Fruit fly (Drosophila melanogaster): ENCODE results near the gene ND-15.
A peak's percentile ranks its signal among the peaks of the same experiment; 100 is the strongest.

ND-15 gene

DNA sequence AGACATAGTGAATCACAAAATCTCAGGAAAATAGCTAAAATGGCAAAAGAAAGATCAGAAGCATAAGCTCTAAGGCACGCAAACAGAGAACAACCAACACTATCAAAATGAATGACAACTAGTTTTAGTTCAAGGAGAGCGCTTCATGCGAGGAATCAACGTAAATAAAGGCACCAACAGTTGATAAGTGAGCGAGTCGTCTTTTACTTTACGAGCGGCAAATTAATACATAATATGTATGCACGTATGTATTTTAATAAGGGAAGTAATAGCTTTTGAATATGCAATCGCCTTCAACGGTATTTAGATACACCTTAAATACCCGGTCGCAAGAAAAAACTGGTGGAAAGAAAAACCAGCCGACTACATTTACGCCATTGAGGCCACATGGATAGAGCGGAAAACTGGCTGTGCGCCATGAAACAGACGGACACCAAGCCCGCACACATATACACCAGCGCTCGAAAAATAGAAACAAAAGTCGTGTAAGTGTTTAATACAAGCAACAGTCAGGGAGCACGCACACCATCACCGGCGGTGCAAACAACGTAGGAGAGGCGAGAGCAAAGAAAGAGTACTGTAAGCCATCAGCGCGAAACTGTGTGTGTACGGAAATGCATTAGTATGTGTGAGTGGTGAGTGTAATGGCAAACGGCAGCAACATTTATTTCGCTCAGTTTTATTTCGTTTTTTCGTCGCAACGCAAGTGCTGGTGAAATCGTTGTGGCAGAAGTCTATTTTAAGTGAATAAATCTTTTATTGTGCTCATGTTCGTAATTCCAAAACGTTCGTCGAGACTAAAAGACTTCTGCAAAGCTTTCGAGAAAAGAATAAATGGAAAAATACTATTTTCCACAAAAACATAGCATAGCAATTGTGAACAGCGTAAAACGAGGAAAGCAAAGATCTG lies 47.9 kb upstream of the ND-15 start, which contains the start of gene dbr (continued):
- peak; percentile 5 for TF ChIP-seq CG5180 (GFP tag; optimal IDR thresholded peaks at IDR 0.05)
- TF ChIP-seq Dp (GFP tag; optimal IDR thresholded peaks at IDR 0.05) = no peak
- TF ChIP-seq D (optimal IDR thresholded peaks at IDR 0.05) = peak; percentile 8
- TF ChIP-seq D (GFP tag; optimal IDR thresholded peaks at IDR 0.05) = peak; percentile 25
- TF ChIP-seq hth (optimal IDR thresholded peaks at IDR 0.05) = no peak
- TF ChIP-seq CG6765 (GFP tag; optimal IDR thresholded peaks at IDR 0.05) = peak; percentile 33
- no peak for TF ChIP-seq stc (GFP tag; IDR thresholded peaks at IDR 0.05)
- TF ChIP-seq disco-r (GFP tag; optimal IDR thresholded peaks at IDR 0.05) = no peak
- TF ChIP-seq Bteb2 (GFP tag; optimal IDR thresholded peaks at IDR 0.05) = no peak
- TF ChIP-seq CG12299 (tag; optimal IDR thresholded peaks at IDR 0.05) = no peak
- TF ChIP-seq CG8089 (GFP tag; optimal IDR thresholded peaks at IDR 0.05) = no peak
- TF ChIP-seq cato (GFP tag; optimal IDR thresholded peaks at IDR 0.05; ENCODE audit: borderline replicate concordance) = no peak
- no peak for TF ChIP-seq CG14441 (GFP tag; IDR thresholded peaks at IDR 0.05)
- no peak for TF ChIP-seq peb (GFP tag; IDR thresholded peaks at IDR 0.05)
- TF ChIP-seq CG32532 (GFP tag; IDR thresholded peaks at IDR 0.05) = 0 out of 2 replicates have a peak, but pooled peaks have one; percentile 22
- peak in 1 of 2 experiments; percentile 77 for TF ChIP-seq bsh (GFP tag; optimal IDR thresholded peaks at IDR 0.05)
- TF ChIP-seq CG10209 (GFP tag; optimal IDR thresholded peaks at IDR 0.05) = no peak
- TF ChIP-seq p53 (GFP tag; optimal IDR thresholded peaks at IDR 0.05) = no peak
- no peak for TF ChIP-seq H2.0 (GFP tag; IDR thresholded peaks at IDR 0.05)
- TF ChIP-seq hb (GFP tag; IDR thresholded peaks at IDR 0.05; ENCODE audit: partially characterized antibody) = no peak
- peak; percentile 37 for TF ChIP-seq dmrt99B (tag; optimal IDR thresholded peaks at IDR 0.05)
- no peak for TF ChIP-seq Myb (GFP tag; optimal IDR thresholded peaks at IDR 0.05)
- no peak for TF ChIP-seq klu (GFP tag; IDR thresholded peaks at IDR 0.05)
- TF ChIP-seq fd102C (GFP tag; optimal IDR thresholded peaks at IDR 0.05) = no peak
- no peak for TF ChIP-seq CG1233 (GFP tag; optimal IDR thresholded peaks at IDR 0.05)
- TF ChIP-seq CG10366 (GFP tag; IDR thresholded peaks at IDR 0.05) = no peak
- no peak for TF ChIP-seq tll (GFP tag; optimal IDR thresholded peaks at IDR 0.05)
- no peak for TF ChIP-seq Aef1 (GFP tag; IDR thresholded peaks at IDR 0.05)
- peak; percentile 72 for TF ChIP-seq B-H2 (GFP tag; optimal IDR thresholded peaks at IDR 0.05)
- no peak for TF ChIP-seq CG8359 (GFP tag; optimal IDR thresholded peaks at IDR 0.05; ENCODE audit: borderline replicate concordance)
- TF ChIP-seq CG11247 (GFP tag; IDR thresholded peaks at IDR 0.05) = no peak
- TF ChIP-seq crc (GFP tag; optimal IDR thresholded peaks at IDR 0.05) = no peak
- TF ChIP-seq sens-2 (GFP tag; IDR thresholded peaks at IDR 0.05) = no peak
- no peak for TF ChIP-seq CG9932 (GFP tag; IDR thresholded peaks at IDR 0.05)
- no peak for TF ChIP-seq CG10431 (GFP tag; optimal IDR thresholded peaks at IDR 0.05)
- no peak for TF ChIP-seq Rx (GFP tag; IDR thresholded peaks at IDR 0.05)
- TF ChIP-seq Fer2 (tag; optimal IDR thresholded peaks at IDR 0.05) = no peak
- no peak for TF ChIP-seq NC2α (GFP tag; optimal IDR thresholded peaks at IDR 0.05)
- TF ChIP-seq CG11085 (GFP tag; IDR thresholded peaks at IDR 0.05) = no peak
- no peak for TF ChIP-seq CG10565 (GFP tag; optimal IDR thresholded peaks at IDR 0.05)
- TF ChIP-seq pum (GFP tag; optimal IDR thresholded peaks at IDR 0.05) = no peak
- TF ChIP-seq CTCF (GFP tag; optimal IDR thresholded peaks at IDR 0.05) = no peak
- TF ChIP-seq kay (GFP tag; optimal IDR thresholded peaks at IDR 0.05) = no peak
- no peak for TF ChIP-seq Bdp1 (GFP tag; optimal IDR thresholded peaks at IDR 0.05)
- peak; percentile 89 for TF ChIP-seq chinmo (GFP tag; IDR thresholded peaks at IDR 0.05; ENCODE audit: partially characterized antibody)
- no peak for TF ChIP-seq Hmx (GFP tag; optimal IDR thresholded peaks at IDR 0.05)
- no peak for TF ChIP-seq CG2889 (GFP tag; IDR thresholded peaks at IDR 0.05)
- TF ChIP-seq Lhr (GFP tag; optimal IDR thresholded peaks at IDR 0.05) = no peak
- no peak for TF ChIP-seq lilli (GFP tag; optimal IDR thresholded peaks at IDR 0.05)
- TF ChIP-seq sima (GFP tag; optimal IDR thresholded peaks at IDR 0.05) = no peak
- TF ChIP-seq CG4404 (GFP tag; IDR thresholded peaks at IDR 0.05) = no peak
